Worm (Caenorhabditis elegans) whole organism, L3 larva: ENCODE data around the gene Y60A3A.8.

Experiments
- ama-1 ChIP-seq: fragments of 150-350 bp; optimal IDR thresholded peaks from 2 replicates; lab custom pipeline; 2018
- egl-27 ChIP-seq: sonication (generic microtip); optimal IDR thresholded peaks from 4 replicates; lab custom pipeline; 2017; ENCODE audit warnings: missing biosample characterization, missing genetic modification reagents, missing genetic modification characterization
- egl-5 ChIP-seq: fragments of 150-350 bp; optimal IDR thresholded peaks from 2 replicates; lab custom pipeline; 2017; ENCODE audit warnings: missing biosample characterization, missing genetic modification reagents, missing genetic modification characterization, inconsistent platforms
- elt-1 ChIP-seq: fragments of 150-350 bp; optimal IDR thresholded peaks from 2 replicates; lab custom pipeline; 2014; ENCODE audit warnings: missing biosample characterization, missing genetic modification characterization
- fos-1 ChIP-seq: fragments of 150-350 bp; optimal IDR thresholded peaks from 2 replicates; lab custom pipeline; 2014; ENCODE audit warnings: missing biosample characterization, missing genetic modification characterization
- lin-39 ChIP-seq: fragments of 150-350 bp; optimal IDR thresholded peaks from 2 replicates; lab custom pipeline; 2018; ENCODE audit warnings: missing biosample characterization, missing genetic modification reagents, missing genetic modification characterization
- mdl-1 ChIP-seq: fragments of 150-350 bp; optimal IDR thresholded peaks from 2 replicates; lab custom pipeline; 2014; ENCODE audit warnings: missing biosample characterization, missing genetic modification characterization
- nhr-11 ChIP-seq: fragments of 150-350 bp; optimal IDR thresholded peaks from 2 replicates; lab custom pipeline; 2014; ENCODE audit warnings: missing biosample characterization, missing genetic modification characterization
- nhr-12 ChIP-seq: fragments of 150-350 bp; optimal IDR thresholded peaks from 2 replicates; lab custom pipeline; 2014; ENCODE audit warnings: missing biosample characterization, missing genetic modification characterization
- nhr-237 ChIP-seq: fragments of 150-350 bp; optimal IDR thresholded peaks from 2 replicates; lab custom pipeline; 2014; ENCODE audit warnings: missing biosample characterization, missing genetic modification characterization
- nhr-76 ChIP-seq: fragments of 150-350 bp; sonication (generic microtip); optimal IDR thresholded peaks from 5 replicates; lab custom pipeline; 2014; ENCODE audit warnings: missing biosample characterization, missing genetic modification characterization
- pqm-1 ChIP-seq: fragments of 150-350 bp; optimal IDR thresholded peaks from 2 replicates; lab custom pipeline; 2017; ENCODE audit warnings: missing biosample characterization, missing genetic modification characterization, inconsistent platforms
- snpc-4 ChIP-seq: fragments of 150-350 bp; optimal IDR thresholded peaks from 2 replicates; lab custom pipeline; 2014; ENCODE audit warnings: missing biosample characterization, missing genetic modification characterization
- unc-62 ChIP-seq: fragments of 150-350 bp; sonication (generic microtip); optimal IDR thresholded peaks from 4 replicates; lab custom pipeline; 2014; ENCODE audit warnings: missing biosample characterization, missing genetic modification reagents, missing genetic modification characterization

ce11 chrV:19994093-19994492, 44.3 kb downstream of the Y60A3A.8 start, which contains the start of gene Y60A3A.25:
- TF ChIP-seq mdl-1 (tag; lab: Kevin White, UChicago) (no peak), ama-1 (lab: Kevin White, UChicago) (no peak), nhr-11 (no peak), nhr-76 (tag; lab: Kevin White, UChicago) (no peak), snpc-4 (tag; lab: Kevin White, UChicago) (no peak), egl-27 (no peak), fos-1 (no peak), nhr-237 (tag; lab: Kevin White, UChicago) (no peak), elt-1 (tag; lab: Kevin White, UChicago) (no peak), lin-39 (tag; lab: Kevin White, UChicago) (no peak), egl-5 (tag; lab: Kevin White, UChicago) (no peak), pqm-1 (tag; lab: Kevin White, UChicago) (no peak), unc-62 (GFP tag; lab: Kevin White, UChicago) (no peak), nhr-12 (tag; lab: Kevin White, UChicago) (no peak)
